Worm (Caenorhabditis elegans) whole organism, mixed stage, embryonic: Measurements from ENCODE around the gene sru-29.

Experiments
- elt-3 ChIP-seq: fragments of 150-350 bp; optimal IDR thresholded peaks from 2 replicates; lab custom pipeline; 2014; ENCODE audit warnings: missing biosample characterization, missing genetic modification characterization
- snpc-4 ChIP-seq: fragments of 150-350 bp; optimal IDR thresholded peaks from 2 replicates; lab custom pipeline; 2014; ENCODE audit warnings: missing biosample characterization, missing genetic modification characterization

DNA sequence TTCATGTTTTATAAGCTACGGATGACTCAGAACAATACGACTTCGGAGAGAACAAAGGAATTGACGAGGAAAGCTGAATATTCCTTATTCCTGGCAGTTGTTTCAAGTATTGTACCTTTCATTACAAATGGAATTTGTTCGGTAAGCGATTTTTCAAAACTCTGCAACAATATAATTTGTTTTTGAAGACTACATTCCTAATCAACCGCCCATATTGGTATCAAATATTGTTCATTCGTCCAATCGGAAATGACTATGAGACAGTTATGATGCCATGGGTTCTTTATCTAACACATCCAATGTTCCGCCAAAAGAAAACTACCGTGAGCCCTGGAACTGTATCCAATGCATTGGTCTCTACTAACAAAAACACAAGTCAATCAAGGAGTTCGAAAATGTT is 962 bp downstream of the sru-29 start:
- TF ChIP-seq elt-3 (tag; lab: Kevin White, UChicago): no peak
- TF ChIP-seq snpc-4 (tag; lab: Kevin White, UChicago): no peak
